Worm (Caenorhabditis elegans): ENCODE data around the gene alh-4.

The alh-4 gene

ce11 chrV:6442037-6442436 lies 12.3 kb upstream of the alh-4 start, which contains the start of gene T05H4.3:
Gene T05H4.3 (plus strand): TSS chrV:6442337.
- no peak for TF ChIP-seq bed-1 (GFP tag; IDR thresholded peaks at IDR 0.05)
- TF ChIP-seq pbrm-1 (GFP tag; IDR thresholded peaks at IDR 0.05) = no peak
- no peak for TF ChIP-seq repo-1 (tag; optimal IDR thresholded peaks at IDR 0.05)
- no peak for TF ChIP-seq ceh-91 (GFP tag; IDR thresholded peaks at IDR 0.05)
- no peak for TF ChIP-seq fkh-3 (tag; optimal IDR thresholded peaks at IDR 0.05)
- TF ChIP-seq Y56A3A.18 (GFP tag; IDR thresholded peaks at IDR 0.05) = no peak
- no peak for TF ChIP-seq F55B11.4 (tag; optimal IDR thresholded peaks at IDR 0.05; ENCODE audit: borderline replicate concordance, insufficient read depth)
- no peak for TF ChIP-seq attf-3 (GFP tag; conservative IDR thresholded peaks at IDR 0.05)
- no peak for TF ChIP-seq nhr-120 (GFP tag; IDR thresholded peaks at IDR 0.05)
- no peak for TF ChIP-seq let-526 (GFP tag; IDR thresholded peaks at IDR 0.05)
- TF ChIP-seq dox-1 (GFP tag; IDR thresholded peaks at IDR 0.05) = no peak
- no peak for TF ChIP-seq efl-1 (GFP tag; optimal IDR thresholded peaks at IDR 0.05)
- TF ChIP-seq hrde-1 (tag; optimal IDR thresholded peaks at IDR 0.05; ENCODE audit: borderline replicate concordance) = no peak
- TF ChIP-seq nfyb-1 (GFP tag; IDR thresholded peaks at IDR 0.05) = no peak
- TF ChIP-seq cebp-1 (GFP tag; IDR thresholded peaks at IDR 0.05) = no peak
- no peak for TF ChIP-seq cebp-1 (tag; optimal IDR thresholded peaks at IDR 0.05)
- no peak for TF ChIP-seq F33H1.4 (GFP tag; IDR thresholded peaks at IDR 0.05)
- no peak for TF ChIP-seq K11D2.4 (GFP tag; IDR thresholded peaks at IDR 0.05)
- TF ChIP-seq snpc-4 (GFP tag; optimal IDR thresholded peaks at IDR 0.05) = no peak
- no peak for TF ChIP-seq snpc-4 (tag; optimal IDR thresholded peaks at IDR 0.05)
- no peak for TF ChIP-seq hmg-1.2 (GFP tag; IDR thresholded peaks at IDR 0.05)

- TF ChIP-seq F33H1.4 (GFP tag; IDR thresholded peaks at IDR 0.05) = no peak
- TF ChIP-seq nfya-2 (GFP tag; IDR thresholded peaks at IDR 0.05) = no peak
- no peak for TF ChIP-seq madf-3 (GFP tag; IDR thresholded peaks at IDR 0.05)
- TF ChIP-seq Y56A3A.18 (GFP tag; IDR thresholded peaks at IDR 0.05) = no peak
- TF ChIP-seq F39B2.1 (GFP tag; IDR thresholded peaks at IDR 0.05) = no peak
- TF ChIP-seq ztf-6 (GFP tag; IDR thresholded peaks at IDR 0.05) = no peak
- TF ChIP-seq ztf-25 (GFP tag; IDR thresholded peaks at IDR 0.05) = no peak
- TF ChIP-seq ceh-40 (GFP tag; IDR thresholded peaks at IDR 0.05) = no peak
- TF ChIP-seq F57A8.1 (GFP tag; optimal IDR thresholded peaks at IDR 0.05) = no peak
- no peak for TF ChIP-seq mes-4 (tag; optimal IDR thresholded peaks at IDR 0.05)
Observed at ce11 chrV:6441613-6442012, 11.9 kb upstream of the alh-4 start, which contains the start of gene T05H4.15. Gene T05H4.15 (minus strand): TSS chrV:6441713.

DNA sequence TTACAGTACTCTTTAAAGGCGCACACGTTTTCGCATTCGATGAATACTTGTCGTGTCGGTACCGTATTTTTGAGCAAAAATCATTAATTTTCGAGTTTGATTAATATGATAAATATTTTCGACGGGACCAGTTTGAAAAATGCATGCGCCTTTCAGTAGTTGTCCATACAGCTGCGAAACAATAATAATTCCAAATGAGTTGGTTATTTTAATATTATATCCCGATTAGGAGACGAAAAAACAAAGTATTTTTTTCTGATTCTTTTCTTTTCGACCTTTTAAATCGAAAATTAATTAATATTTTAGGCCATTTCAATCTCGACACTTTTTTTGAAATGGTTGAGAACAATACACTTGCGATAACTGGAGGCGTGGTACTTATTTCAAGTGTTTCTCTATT lies 8.9 kb upstream of the alh-4 start, which contains the start of gene T05H4.4:
Gene T05H4.4, plus strand, starts transcription at position 301 of the 400 bp plus-strand sequence.
- no peak for TF ChIP-seq fkh-3 (tag; optimal IDR thresholded peaks at IDR 0.05)
- TF ChIP-seq cebp-2 (GFP tag; IDR thresholded peaks at IDR 0.05) = no peak
- no peak for TF ChIP-seq attf-3 (GFP tag; conservative IDR thresholded peaks at IDR 0.05)
- TF ChIP-seq T26A5.8 (tag; optimal IDR thresholded peaks at IDR 0.05) = no peak
- no peak for TF ChIP-seq bed-2 (GFP tag; IDR thresholded peaks at IDR 0.05)
- no peak for TF ChIP-seq lag-1 (GFP tag; IDR thresholded peaks at IDR 0.05)
- no peak for TF ChIP-seq B0336.3 (GFP tag; IDR thresholded peaks at IDR 0.05)
- TF ChIP-seq dpl-1 (GFP tag; optimal IDR thresholded peaks at IDR 0.05) = no peak
- TF ChIP-seq K12H6.12 (tag; optimal IDR thresholded peaks at IDR 0.05) = no peak
- no peak for TF ChIP-seq hrde-1 (tag; optimal IDR thresholded peaks at IDR 0.05; ENCODE audit: borderline replicate concordance)
- no peak for TF ChIP-seq F57A8.1 (GFP tag; optimal IDR thresholded peaks at IDR 0.05)
- TF ChIP-seq cebp-1 (GFP tag; IDR thresholded peaks at IDR 0.05) = no peak
- no peak for TF ChIP-seq cebp-1 (tag; optimal IDR thresholded peaks at IDR 0.05)
- no peak for TF ChIP-seq Y95B8A.8 (GFP tag; IDR thresholded peaks at IDR 0.05)
- TF ChIP-seq tlf-1 (GFP tag; optimal IDR thresholded peaks at IDR 0.05) = no peak
- TF ChIP-seq egl-18 (GFP tag; IDR thresholded peaks at IDR 0.05) = no peak
- TF ChIP-seq attf-5 (GFP tag; optimal IDR thresholded peaks at IDR 0.05) = no peak
- no peak for TF ChIP-seq ceh-58 (GFP tag; IDR thresholded peaks at IDR 0.05)
- no peak for TF ChIP-seq ztf-18 (tag; optimal IDR thresholded peaks at IDR 0.05)
- no peak for TF ChIP-seq repo-1 (tag; optimal IDR thresholded peaks at IDR 0.05)
- TF ChIP-seq lin-26 (GFP tag; IDR thresholded peaks at IDR 0.05) = no peak

Measured in whole organism, young adult.